Fruit fly (Drosophila melanogaster) whole organism, embryonic: ENCODE measurements around the gene CG31103.

Source experiments
- Atf6 ChIP-seq: fragments of 200-800 bp; sonication (Bioruptor generic); IDR thresholded peaks from 2 replicates; pipeline ENCODE4 v1.3.6; 2022; ENCODE audit warnings: missing biosample characterization, missing genetic modification characterization
- CG10543 ChIP-seq: fragments of 200-800 bp; sonication (Bioruptor generic); optimal IDR thresholded peaks from 3 replicates; lab custom pipeline; 2017; ENCODE audit warnings: missing biosample characterization, mild to moderate bottlenecking, missing genetic modification characterization, moderate library complexity
- CG12942 ChIP-seq: fragments of 200-800 bp; sonication (Bioruptor generic); optimal IDR thresholded peaks from 3 replicates; lab custom pipeline; 2016; ENCODE audit warnings: missing biosample characterization, missing genetic modification characterization
- CG14441 ChIP-seq: fragments of 200-800 bp; sonication (Bioruptor generic); IDR thresholded peaks from 2 replicates; pipeline ENCODE4 v1.3.6; 2022; ENCODE audit warnings: missing biosample characterization, missing genetic modification characterization
- CG14860 ChIP-seq: fragments of 200-800 bp; sonication (Bioruptor generic); IDR thresholded peaks from 3 replicates; pipeline ENCODE4 v1.3.6; 2022; ENCODE audit warnings: missing biosample characterization, missing genetic modification characterization; ENCODE audit not compliant: partially characterized antibody
- CG15269 ChIP-seq: fragments of 200-800 bp; sonication (Bioruptor generic); optimal IDR thresholded peaks from 2 replicates; lab custom pipeline; 2018; ENCODE audit warnings: missing biosample characterization, mild to moderate bottlenecking, missing genetic modification characterization, moderate library complexity
- CG17328 ChIP-seq: fragments of 200-800 bp; sonication (Bioruptor generic); IDR thresholded peaks from 2 replicates; pipeline ENCODE4 v1.3.6; 2022; ENCODE audit warnings: missing biosample characterization, missing genetic modification characterization
- CG17385 ChIP-seq: fragments of 200-800 bp; sonication (Bioruptor generic); optimal IDR thresholded peaks from 3 replicates; lab custom pipeline; 2018; ENCODE audit warnings: missing biosample characterization, mild to moderate bottlenecking, missing genetic modification characterization
- CG17829 ChIP-seq: fragments of 200-800 bp; optimal IDR thresholded peaks from 2 replicates; lab custom pipeline; 2019; ENCODE audit warnings: missing biosample characterization, mild to moderate bottlenecking, missing genetic modification characterization, moderate library complexity
- CG17912 ChIP-seq: fragments of 200-800 bp; sonication (Bioruptor generic); optimal IDR thresholded peaks from 2 replicates; lab custom pipeline; 2018; ENCODE audit warnings: missing biosample characterization, mild to moderate bottlenecking, missing genetic modification characterization
- CG18599 ChIP-seq: fragments of 200-800 bp; sonication (Bioruptor generic); optimal IDR thresholded peaks from 3 replicates; lab custom pipeline; 2017; ENCODE audit warnings: missing biosample characterization, missing genetic modification characterization, mild to moderate bottlenecking, moderate library complexity, missing genetic modification reagents
- CG2199 ChIP-seq: fragments of 200-800 bp; sonication (Bioruptor generic); IDR thresholded peaks from 3 replicates; pipeline ENCODE4 v1.3.6; 2022; ENCODE audit warnings: missing biosample characterization, missing genetic modification characterization
- CG30431 ChIP-seq: fragments of 200-800 bp; sonication (Bioruptor generic); optimal IDR thresholded peaks from 2 replicates; lab custom pipeline; 2017; ENCODE audit warnings: missing biosample characterization, missing genetic modification characterization
- CG3065 ChIP-seq: fragments of 200-800 bp; sonication (Bioruptor generic); optimal IDR thresholded peaks from 2 replicates; lab custom pipeline; 2016; ENCODE audit warnings: missing biosample characterization, missing genetic modification characterization
- CG4282 ChIP-seq: fragments of 200-800 bp; sonication (Bioruptor generic); optimal IDR thresholded peaks from 2 replicates; lab custom pipeline; 2016; ENCODE audit warnings: missing biosample characterization, missing genetic modification characterization
- CG4328 ChIP-seq: fragments of 200-800 bp; sonication (Bioruptor generic); optimal IDR thresholded peaks from 3 replicates; lab custom pipeline; 2017; ENCODE audit warnings: missing biosample characterization, missing genetic modification reagents, missing genetic modification characterization
- CG4854 ChIP-seq: fragments of 200-800 bp; sonication (Bioruptor generic); optimal IDR thresholded peaks from 2 replicates; lab custom pipeline; 2016; ENCODE audit warnings: missing biosample characterization, missing genetic modification characterization, inconsistent platforms
- CG8478 ChIP-seq: fragments of >200 bp; optimal IDR thresholded peaks from 2 replicates; lab custom pipeline; 2018
- CG9876 ChIP-seq: fragments of 200-800 bp; sonication (Bioruptor generic); optimal IDR thresholded peaks from 2 replicates; lab custom pipeline; 2016; ENCODE audit warnings: missing biosample characterization, missing genetic modification characterization
- Chrac-16 ChIP-seq: fragments of 200-800 bp; sonication (Bioruptor generic); optimal IDR thresholded peaks from 3 replicates; lab custom pipeline; 2016; ENCODE audit warnings: missing biosample characterization, missing genetic modification characterization
- E2f1 ChIP-seq: fragments of 200-800 bp; sonication (Bioruptor generic); IDR thresholded peaks from 2 replicates; pipeline ENCODE4 v1.3.6; 2022; ENCODE audit warnings: missing biosample characterization, missing genetic modification characterization
- ERR ChIP-seq: fragments of 200-800 bp; sonication (Bioruptor generic); optimal IDR thresholded peaks from 2 replicates; lab custom pipeline; 2016; ENCODE audit warnings: missing biosample characterization, missing genetic modification characterization
- Ets65A ChIP-seq: fragments of 200-800 bp; sonication (Bioruptor generic); peaks from one replicate; lab custom pipeline; 2016; ENCODE audit warnings: missing biosample characterization, missing genetic modification characterization
- Ets97D ChIP-seq: fragments of 200-800 bp; sonication (Bioruptor generic); optimal IDR thresholded peaks from 3 replicates; lab custom pipeline; 2016; ENCODE audit warnings: missing biosample characterization, missing genetic modification characterization
- GATAe ChIP-seq: fragments of 200-800 bp; sonication (Bioruptor generic); conservative IDR thresholded peaks from 2 replicates; pipeline ENCODE4 v1.3.6; 2022; ENCODE audit warnings: missing biosample characterization, missing genetic modification characterization
- HHEX ChIP-seq: fragments of 200-800 bp; sonication (Bioruptor generic); optimal IDR thresholded peaks from 3 replicates; lab custom pipeline; 2017; ENCODE audit warnings: missing biosample characterization, mild to moderate bottlenecking, missing genetic modification characterization, missing genetic modification reagents
- Hr3 ChIP-seq: fragments of 200-800 bp; sonication (Bioruptor generic); optimal IDR thresholded peaks from 3 replicates; lab custom pipeline; 2016; ENCODE audit warnings: missing biosample characterization, missing genetic modification characterization
- Hr78 ChIP-seq, 2 experiments: fragments of 200-800 bp in 1 of 2; fragments of >200 bp in 1 of 2; sonication (Bioruptor generic) in 1 of 2; optimal IDR thresholded peaks; 2 replicates each; lab custom pipeline; 2017 to 2019; ENCODE audit warnings: missing biosample characterization in 2 of 2, missing genetic modification characterization in 2 of 2, mild to moderate bottlenecking in 1 of 2, moderate library complexity in 1 of 2
- Kr ChIP-seq: fragments of 200-800 bp; sonication (Bioruptor generic); optimal IDR thresholded peaks from 2 replicates; lab custom pipeline; 2017; ENCODE audit warnings: missing biosample characterization, mild to moderate bottlenecking, missing genetic modification characterization
- MTF-1 ChIP-seq: fragments of 200-800 bp; sonication (Bioruptor generic); optimal IDR thresholded peaks from 2 replicates; lab custom pipeline; 2018; ENCODE audit warnings: missing biosample characterization, mild to moderate bottlenecking, missing genetic modification characterization, borderline replicate concordance
- Mes4 ChIP-seq: fragments of 200-800 bp; sonication (Bioruptor generic); optimal IDR thresholded peaks from 2 replicates; lab custom pipeline; 2016; ENCODE audit warnings: missing biosample characterization, missing genetic modification characterization
- Neu2 ChIP-seq: fragments of 200-800 bp; sonication (Bioruptor generic); optimal IDR thresholded peaks from 3 replicates; lab custom pipeline; 2016; ENCODE audit warnings: missing biosample characterization, missing genetic modification characterization, borderline replicate concordance
- Opbp ChIP-seq: fragments of 200-800 bp; sonication (Bioruptor generic); IDR thresholded peaks from 3 replicates; pipeline ENCODE4 v1.3.6; 2022; ENCODE audit warnings: missing biosample characterization, missing genetic modification characterization; ENCODE audit not compliant: partially characterized antibody
- Side ChIP-seq: fragments of 200-800 bp; sonication (Bioruptor generic); optimal IDR thresholded peaks from 2 replicates; lab custom pipeline; 2016; ENCODE audit warnings: missing biosample characterization, missing genetic modification characterization
- Sox100B ChIP-seq: fragments of 200-800 bp; sonication (Bioruptor generic); optimal IDR thresholded peaks from 3 replicates; lab custom pipeline; 2018; ENCODE audit warnings: missing biosample characterization, mild to moderate bottlenecking, missing genetic modification characterization
- Spps ChIP-seq: fragments of 200-800 bp; sonication (Bioruptor generic); optimal IDR thresholded peaks from 2 replicates; lab custom pipeline; 2018; ENCODE audit warnings: missing biosample characterization, mild to moderate bottlenecking, missing genetic modification characterization
- Xbp1 ChIP-seq: fragments of 200-800 bp; sonication (Bioruptor generic); optimal IDR thresholded peaks from 3 replicates; lab custom pipeline; 2016; ENCODE audit warnings: missing biosample characterization, mild to moderate bottlenecking, missing genetic modification characterization
- ab ChIP-seq: fragments of 200-800 bp; sonication (Bioruptor generic); optimal IDR thresholded peaks from 2 replicates; lab custom pipeline; 2016; ENCODE audit warnings: missing biosample characterization, missing genetic modification characterization
- abd-A ChIP-seq: fragments of 200-800 bp; sonication (Bioruptor generic); optimal IDR thresholded peaks from 3 replicates; lab custom pipeline; 2019; ENCODE audit warnings: missing biosample characterization, mild to moderate bottlenecking, missing genetic modification characterization, moderate library complexity
- crc ChIP-seq: fragments of 200-800 bp; sonication (Bioruptor generic); optimal IDR thresholded peaks from 2 replicates; lab custom pipeline; 2016; ENCODE audit warnings: missing biosample characterization, missing genetic modification characterization
- da ChIP-seq: fragments of 200-800 bp; sonication (Bioruptor generic); optimal IDR thresholded peaks from 2 replicates; lab custom pipeline; 2016; ENCODE audit warnings: missing biosample characterization, missing genetic modification characterization
- eyg ChIP-seq: fragments of 200-800 bp; sonication (Bioruptor generic); optimal IDR thresholded peaks from 3 replicates; lab custom pipeline; 2016; ENCODE audit warnings: missing biosample characterization, missing genetic modification characterization
- grn ChIP-seq: fragments of 200-800 bp; sonication (Bioruptor generic); optimal IDR thresholded peaks from 3 replicates; lab custom pipeline; 2017; ENCODE audit warnings: missing biosample characterization, missing genetic modification characterization
- jigr1 ChIP-seq: fragments of 200-800 bp; sonication (Bioruptor generic); IDR thresholded peaks from 3 replicates; pipeline ENCODE4 v1.3.6; 2022; ENCODE audit warnings: missing biosample characterization, missing genetic modification characterization
- kah ChIP-seq: fragments of 200-800 bp; sonication (Bioruptor generic); optimal IDR thresholded peaks from 2 replicates; lab custom pipeline; 2018; ENCODE audit warnings: missing biosample characterization, mild to moderate bottlenecking, missing genetic modification characterization
- odd ChIP-seq: fragments of 200-800 bp; sonication (Bioruptor generic); optimal IDR thresholded peaks from 2 replicates; lab custom pipeline; 2017; ENCODE audit warnings: missing biosample characterization, mild to moderate bottlenecking, missing genetic modification characterization
- onecut ChIP-seq: fragments of 200-800 bp; sonication (Bioruptor generic); IDR thresholded peaks from 2 replicates; pipeline ENCODE4 v1.3.6; 2022; ENCODE audit warnings: missing biosample characterization, missing genetic modification characterization
- pita ChIP-seq: fragments of 200-800 bp; sonication (Bioruptor generic); optimal IDR thresholded peaks from 2 replicates; lab custom pipeline; 2017; ENCODE audit warnings: missing biosample characterization, mild to moderate bottlenecking, missing genetic modification characterization
- tio ChIP-seq: fragments of 200-800 bp; sonication (Bioruptor generic); optimal IDR thresholded peaks from 2 replicates; lab custom pipeline; 2017; ENCODE audit warnings: missing biosample characterization, missing genetic modification characterization, inconsistent platforms
- unc-4 ChIP-seq: fragments of 200-800 bp; sonication (Bioruptor generic); IDR thresholded peaks from 2 replicates; pipeline ENCODE4 v1.3.6; 2022; ENCODE audit warnings: missing biosample characterization, missing genetic modification characterization; ENCODE audit not compliant: partially characterized antibody
- unpg ChIP-seq: fragments of 200-800 bp; sonication (Bioruptor generic); optimal IDR thresholded peaks from 3 replicates; lab custom pipeline; 2018; ENCODE audit warnings: missing biosample characterization, mild to moderate bottlenecking, missing genetic modification characterization, moderate library complexity

Gene CG31103

DNA sequence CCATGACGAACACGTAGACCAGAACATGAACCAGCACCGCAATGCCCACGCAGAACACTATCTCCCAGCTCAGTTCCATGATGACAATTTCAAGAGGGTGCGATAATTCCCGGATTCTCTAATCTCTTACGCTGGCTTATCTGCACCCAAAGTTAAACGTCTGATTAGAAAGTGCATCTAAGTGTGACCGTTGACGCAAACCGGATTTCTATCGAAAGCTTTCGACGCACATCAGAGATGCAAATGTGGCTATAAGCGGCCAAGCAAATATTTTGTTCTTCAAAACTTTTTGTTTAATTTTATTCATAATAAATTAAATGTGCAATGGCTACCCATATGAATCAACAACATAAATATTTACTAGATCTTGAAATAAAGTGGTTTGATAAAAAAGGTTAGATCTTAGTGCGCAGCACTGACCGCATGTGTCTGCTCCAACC, 43.2 kb downstream of the CG31103 start, which contains the start of the genes Kdsr and CG11858 (continued):
- TF ChIP-seq CG2199 (GFP tag; lab: Robert Waterston, UW) = no peak
- no peak for TF ChIP-seq CG8478
- TF ChIP-seq Chrac-16 (GFP tag; lab: Kevin White, UChicago) = peak; percentile 58
- peak; percentile 40; the same call in 1 of the 2 replicates for TF ChIP-seq E2f1 (GFP tag; lab: Robert Waterston, UW)
- peak; percentile 12 for TF ChIP-seq HHEX (GFP tag; lab: Kevin White, UChicago)
- peak; percentile 63 for TF ChIP-seq Hr3 (GFP tag; lab: Kevin White, UChicago)
- TF ChIP-seq Hr78 (GFP tag; optimal IDR thresholded peaks at IDR 0.05; lab: Kevin White, UChicago) = no peak
- no peak for TF ChIP-seq ab (GFP tag; lab: Kevin White, UChicago)
- peak; percentile 72 for TF ChIP-seq CG14441 (GFP tag; lab: Robert Waterston, UW)
- peak; percentile 51 for TF ChIP-seq Spps (tag; lab: Kevin White, UChicago)
- no peak for TF ChIP-seq crc (GFP tag; lab: Kevin White, UChicago)
- TF ChIP-seq Mes4 (GFP tag; lab: Kevin White, UChicago) = no peak
- TF ChIP-seq CG4854 (GFP tag; lab: Kevin White, UChicago) = peak; percentile 55
- peak; percentile 75 for TF ChIP-seq Xbp1 (GFP tag; lab: Kevin White, UChicago)
- no peak for TF ChIP-seq Opbp
- TF ChIP-seq da (GFP tag; lab: Kevin White, UChicago) = no peak
- TF ChIP-seq Kr (GFP tag; lab: Kevin White, UChicago) = no peak
- peak; percentile 94 for TF ChIP-seq Ets65A (GFP tag; lab: Kevin White, UChicago)
- TF ChIP-seq CG30431 (GFP tag; lab: Kevin White, UChicago) = no peak
- no peak for TF ChIP-seq odd (GFP tag; lab: Kevin White, UChicago)
- TF ChIP-seq CG12942 (GFP tag; lab: Kevin White, UChicago) = peak; percentile 49
- TF ChIP-seq unc-4 = peak; percentile 56; the same call in 1 of the 2 replicates
- TF ChIP-seq CG14860 (GFP tag; lab: Robert Waterston, UW) = no peak
- TF ChIP-seq kah = peak; percentile 1
- TF ChIP-seq CG9876 (GFP tag; lab: Kevin White, UChicago) = no peak
- TF ChIP-seq Neu2 = no peak
- TF ChIP-seq CG3065 (GFP tag; lab: Kevin White, UChicago) = no peak
- TF ChIP-seq Atf6 (GFP tag; lab: Robert Waterston, UW) = peak; percentile 69
- TF ChIP-seq pita (GFP tag; lab: Kevin White, UChicago) = no peak
- no peak for TF ChIP-seq CG18599 (GFP tag; lab: Kevin White, UChicago)
- TF ChIP-seq tio = no peak
- TF ChIP-seq jigr1 (GFP tag; lab: Robert Waterston, UW) = no peak
- TF ChIP-seq unpg (GFP tag; lab: Kevin White, UChicago) = peak; percentile 72
- no peak for TF ChIP-seq CG17912 (GFP tag; lab: Kevin White, UChicago)
- peak; percentile 73 for TF ChIP-seq grn (GFP tag; lab: Kevin White, UChicago)
- TF ChIP-seq eyg = no peak
- no peak for TF ChIP-seq CG4328 (GFP tag; lab: Kevin White, UChicago)
- TF ChIP-seq Ets97D (GFP tag; lab: Kevin White, UChicago) = peak; percentile 71
- no peak for TF ChIP-seq Sox100B
- no peak for TF ChIP-seq CG4282 (GFP tag; lab: Kevin White, UChicago)
- no peak for TF ChIP-seq CG15269 (tag; lab: Kevin White, UChicago)
- TF ChIP-seq Side (GFP tag; lab: Kevin White, UChicago) = peak; percentile 3
- TF ChIP-seq GATAe (GFP tag; lab: Robert Waterston, UW) = peak; percentile 61
- TF ChIP-seq CG17829 (tag; lab: Kevin White, UChicago) = peak; percentile 56
- peak; percentile 59 for TF ChIP-seq CG10543 (GFP tag; lab: Kevin White, UChicago)
- TF ChIP-seq onecut (GFP tag; lab: Robert Waterston, UW) = no peak; the same call in 1 of the 2 replicates
- peak; percentile 65 for TF ChIP-seq CG17328 (GFP tag; lab: Robert Waterston, UW)
- no peak for TF ChIP-seq MTF-1 (GFP tag; lab: Kevin White, UChicago)
- TF ChIP-seq CG17385 (GFP tag; lab: Kevin White, UChicago) = peak; percentile 29
- TF ChIP-seq abd-A (tag; lab: Kevin White, UChicago) = no peak
- TF ChIP-seq ERR (GFP tag; lab: Kevin White, UChicago) = no peak
